Worm (Caenorhabditis elegans): ENCODE data around the gene grl-15.

grl-15 gene

DNA sequence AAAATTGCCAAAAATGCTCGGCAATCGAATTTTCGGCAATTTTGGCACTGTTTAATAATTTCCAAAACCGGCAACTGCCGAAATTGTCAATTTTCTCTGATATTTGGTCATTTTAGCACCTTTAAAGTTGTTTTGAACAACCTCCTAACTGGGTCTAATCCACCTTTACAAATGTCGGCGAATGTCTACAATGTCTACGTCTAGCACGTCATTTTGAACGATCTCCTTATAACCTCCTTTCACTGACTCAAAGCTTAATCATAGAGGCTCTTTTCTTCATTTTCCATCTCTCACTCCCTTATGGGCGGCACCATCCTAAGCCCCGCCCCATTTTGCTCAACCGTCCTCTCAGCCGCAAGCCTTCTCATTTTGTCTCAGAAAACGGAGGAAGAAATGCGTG, 41.6 kb downstream of the grl-15 start, which contains the start of gene Y75B8A.44:
Gene Y75B8A.44 (plus strand): TSS at position 301 of the 400 bp plus-strand sequence.
- TF ChIP-seq mel-28 (tag; optimal IDR thresholded peaks at IDR 0.05; ENCODE audit: borderline replicate concordance) (no peak), lin-26 (GFP tag; IDR thresholded peaks at IDR 0.05) (no peak), madf-3 (GFP tag; IDR thresholded peaks at IDR 0.05) (no peak), C06A6.2 (GFP tag; conservative IDR thresholded peaks at IDR 0.05) (no peak), lsy-27 (tag; optimal IDR thresholded peaks at IDR 0.05; ENCODE audit: borderline replicate concordance, insufficient read depth) (no peak), T07F8.4 (tag; optimal IDR thresholded peaks at IDR 0.05) (no peak), aptf-2 (GFP tag; conservative IDR thresholded peaks at IDR 0.05) (no peak), unc-130 (GFP tag; optimal IDR thresholded peaks at IDR 0.05) (no peak), athp-1 (tag; optimal IDR thresholded peaks at IDR 0.05) (no peak), T26A5.8 (tag; optimal IDR thresholded peaks at IDR 0.05) (no peak), mcd-1 (GFP tag; IDR thresholded peaks at IDR 0.05) (no peak), cebp-2 (GFP tag; IDR thresholded peaks at IDR 0.05) (no peak), sptf-2 (GFP tag; optimal IDR thresholded peaks at IDR 0.05) (no peak), F39B2.1 (GFP tag; IDR thresholded peaks at IDR 0.05) (no peak), F55B11.4 (tag; optimal IDR thresholded peaks at IDR 0.05; ENCODE audit: borderline replicate concordance, insufficient read depth) (no peak), B0019.2 (GFP tag; conservative IDR thresholded peaks at IDR 0.05) (no peak), dpl-1 (GFP tag; optimal IDR thresholded peaks at IDR 0.05) (no peak), egrh-3 (GFP tag; IDR thresholded peaks at IDR 0.05) (no peak), atf-7 (tag; optimal IDR thresholded peaks at IDR 0.05) (no peak), egl-44 (GFP tag; IDR thresholded peaks at IDR 0.05) (no peak)

DNA sequence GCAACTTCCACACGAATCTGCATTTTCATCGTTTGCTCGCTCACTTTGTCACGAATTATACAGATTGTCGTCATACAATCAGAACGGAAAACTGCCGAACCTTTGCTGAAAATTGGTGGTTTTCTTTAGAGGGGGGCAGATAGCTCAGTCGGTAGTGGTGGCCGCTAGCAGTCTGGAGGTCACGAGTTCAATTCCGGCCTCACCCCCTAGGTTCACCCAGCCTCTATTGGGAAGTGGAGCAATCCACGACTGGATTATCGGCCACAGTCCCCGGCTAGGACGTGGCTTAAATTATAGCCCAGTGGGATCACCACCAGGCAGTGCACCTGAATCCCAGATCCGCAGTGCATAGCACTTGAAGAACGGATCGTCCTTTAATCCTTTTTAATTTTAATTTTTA, 43.2 kb downstream of the grl-15 start:
- TF ChIP-seq nfyb-1 (GFP tag; IDR thresholded peaks at IDR 0.05) = 0 out of 2 replicates have a peak, but pooled peaks have one; percentile 55
- peak; percentile 46 for TF ChIP-seq B0261.1 (tag; optimal IDR thresholded peaks at IDR 0.05)
- peak; percentile 9 for TF ChIP-seq rpc-1 (optimal IDR thresholded peaks at IDR 0.05)
- TF ChIP-seq rpc-1 (tag; optimal IDR thresholded peaks at IDR 0.05) = peak; percentile 68
- TF ChIP-seq D2030.7 (GFP tag; IDR thresholded peaks at IDR 0.05) = peak; percentile 27; the same call in 1 of the 2 replicates
- TF ChIP-seq tbp1 (GFP tag; optimal IDR thresholded peaks at IDR 0.05) = peak; percentile 76
- TF ChIP-seq lin-26 (GFP tag; IDR thresholded peaks at IDR 0.05) = 0 out of 2 replicates have a peak, but pooled peaks have one; percentile 67

DNA sequence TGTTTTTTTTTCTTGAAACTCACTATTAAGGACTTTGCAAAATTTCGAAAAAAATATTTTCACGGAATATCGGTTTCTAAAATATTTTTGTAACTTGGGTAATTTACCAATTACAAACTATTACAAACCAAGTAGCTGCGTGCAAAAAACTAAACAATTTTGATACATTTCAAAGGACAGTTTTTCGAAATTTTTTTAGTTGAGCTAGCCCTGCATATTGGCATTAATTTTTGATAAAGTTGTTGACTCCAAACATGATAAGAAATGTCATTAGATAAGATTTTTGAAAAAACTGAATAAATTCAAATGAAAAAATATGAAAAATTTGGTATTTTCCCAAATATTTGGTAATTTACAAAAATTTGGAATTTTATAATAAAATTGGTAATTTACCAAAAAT, 47.6 kb downstream of the grl-15 start:
- no peak for TF ChIP-seq lin-35 (GFP tag; optimal IDR thresholded peaks at IDR 0.05)
- TF ChIP-seq mxl-1 (tag; optimal IDR thresholded peaks at IDR 0.05) = no peak
- no peak for TF ChIP-seq let-607 (tag; optimal IDR thresholded peaks at IDR 0.05)
- TF ChIP-seq snpc-3.4 (tag; optimal IDR thresholded peaks at IDR 0.05) = no peak
- no peak for TF ChIP-seq F22D6.2 (tag; optimal IDR thresholded peaks at IDR 0.05)
- no peak for TF ChIP-seq D2030.7 (GFP tag; IDR thresholded peaks at IDR 0.05)
- no peak for TF ChIP-seq Y56A3A.18 (GFP tag; IDR thresholded peaks at IDR 0.05)

DNA sequence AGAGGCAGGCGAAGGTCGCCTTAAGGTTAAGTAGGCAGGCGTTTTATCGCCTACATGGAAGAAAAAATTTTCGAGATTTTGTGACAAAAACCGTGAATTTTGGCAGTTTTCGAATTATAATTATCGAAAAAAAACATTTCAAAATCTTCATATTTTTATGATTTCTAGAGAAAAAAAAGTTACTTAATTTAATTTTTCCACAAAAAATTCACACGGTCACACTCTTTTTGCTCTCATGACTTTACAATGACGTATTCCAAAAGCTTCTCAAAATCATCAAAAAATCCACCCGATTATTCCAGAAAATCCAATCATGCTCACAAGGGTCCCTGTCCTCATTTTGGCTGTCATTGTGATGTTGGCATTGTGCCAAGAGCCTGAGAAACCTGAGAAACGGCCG, 49.7 kb downstream of the grl-15 start, which contains the start of gene lury-1:
Gene lury-1 (plus strand): TSS at position 301 of the 400 bp plus-strand sequence.
- no peak for TF ChIP-seq ccch-3 (GFP tag; optimal IDR thresholded peaks at IDR 0.05)
- no peak for TF ChIP-seq lsy-27 (tag; optimal IDR thresholded peaks at IDR 0.05; ENCODE audit: borderline replicate concordance, insufficient read depth)
- no peak for TF ChIP-seq ceh-100 (GFP tag; IDR thresholded peaks at IDR 0.05)
- no peak for TF ChIP-seq ztf-18 (tag; optimal IDR thresholded peaks at IDR 0.05)
- TF ChIP-seq zfh-2 (GFP tag; conservative IDR thresholded peaks at IDR 0.05) = no peak
- no peak for TF ChIP-seq fkh-3 (tag; optimal IDR thresholded peaks at IDR 0.05)
- TF ChIP-seq snpc-4 (GFP tag; optimal IDR thresholded peaks at IDR 0.05) = no peak
- no peak for TF ChIP-seq snpc-4 (tag; optimal IDR thresholded peaks at IDR 0.05)
- TF ChIP-seq die-1 (tag; optimal IDR thresholded peaks at IDR 0.05) = no peak
- no peak for TF ChIP-seq egrh-3 (GFP tag; IDR thresholded peaks at IDR 0.05)
- no peak for TF ChIP-seq Y67H2A.10 (GFP tag; conservative IDR thresholded peaks at IDR 0.05)
- no peak for TF ChIP-seq lin-35 (GFP tag; optimal IDR thresholded peaks at IDR 0.05)
- no peak for TF ChIP-seq him-1 (tag; optimal IDR thresholded peaks at IDR 0.05)
- no peak for TF ChIP-seq nfyb-1 (GFP tag; IDR thresholded peaks at IDR 0.05)
- no peak for TF ChIP-seq dox-1 (GFP tag; IDR thresholded peaks at IDR 0.05)
- TF ChIP-seq zim-3 (tag; optimal IDR thresholded peaks at IDR 0.05) = no peak
- TF ChIP-seq ekl-4 (GFP tag; IDR thresholded peaks at IDR 0.05) = no peak
- no peak for TF ChIP-seq B0336.3 (GFP tag; IDR thresholded peaks at IDR 0.05)
- no peak for TF ChIP-seq unc-130 (GFP tag; optimal IDR thresholded peaks at IDR 0.05)

Measured in whole organism, young adult.